Worm (Caenorhabditis elegans): ENCODE data around the gene nspb-5.

ce11 chrIV:6572655-6573054, 26.2 kb upstream of the nspb-5 start:
- no peak for TF ChIP-seq lin-15B (tag; optimal IDR thresholded peaks at IDR 0.05)
- TF ChIP-seq saeg-2 (GFP tag; IDR thresholded peaks at IDR 0.05): no peak
- TF ChIP-seq unc-62 (GFP tag; optimal IDR thresholded peaks at IDR 0.05 in 1 of 2): no peak
- no peak for TF ChIP-seq unc-62 (tag; optimal IDR thresholded peaks at IDR 0.05)
- no peak for TF ChIP-seq nhr-42 (GFP tag; IDR thresholded peaks at IDR 0.05)
- no peak for TF ChIP-seq egl-43 (GFP tag; IDR thresholded peaks at IDR 0.05)
- TF ChIP-seq nhr-25 (tag; optimal IDR thresholded peaks at IDR 0.05; ENCODE audit: borderline replicate concordance, insufficient read depth): no peak
- TF ChIP-seq ama-1 (optimal IDR thresholded peaks at IDR 0.05): no peak
- no peak for TF ChIP-seq nhr-237 (tag; optimal IDR thresholded peaks at IDR 0.05)
- TF ChIP-seq nhr-41 (GFP tag; IDR thresholded peaks at IDR 0.05): no peak
- no peak for TF ChIP-seq ceh-82 (tag; optimal IDR thresholded peaks at IDR 0.05)
